Fruit fly (Drosophila melanogaster) whole organism, prepupa: ENCODE results near the gene CG7432.

Source experiments
- CG1621 ChIP-seq: fragments of 200-800 bp; sonication (Bioruptor generic); optimal IDR thresholded peaks from 3 replicates; lab custom pipeline; 2018; ENCODE audit warnings: missing biosample characterization, mild to moderate bottlenecking, missing genetic modification characterization
- Smox ChIP-seq: fragments of 200-800 bp; sonication (Bioruptor generic); optimal IDR thresholded peaks from 3 replicates; lab custom pipeline; 2016; ENCODE audit warnings: missing biosample characterization, missing genetic modification characterization

- TF ChIP-seq Smox = no peak
- TF ChIP-seq CG1621 (tag; lab: Kevin White, UChicago) = no peak
Measured at dm6 chr3R:19682424-19682823, 17.6 kb downstream of the CG7432 start.
